Worm (Caenorhabditis elegans) whole organism, L4 larva: ENCODE measurements around the gene srh-218.

Experiments used
- D1046.2 ChIP-seq: fragments of 200-800 bp; sonication (Bioruptor generic); IDR thresholded peaks from 2 replicates; pipeline ENCODE4 v1.3.6; 2022; ENCODE audit warnings: missing genetic modification characterization, missing compliant biosample characterization
- F10B5.3 ChIP-seq: sonication (generic microtip); optimal IDR thresholded peaks from 2 replicates; lab custom pipeline; 2016; ENCODE audit warnings: mild to moderate bottlenecking, missing genetic modification characterization, missing compliant biosample characterization
- F26F4.8 ChIP-seq: fragments of 200-800 bp; sonication (Bioruptor generic); conservative IDR thresholded peaks from 2 replicates; pipeline ENCODE4 v1.3.6; 2022; ENCODE audit warnings: missing genetic modification characterization, missing compliant biosample characterization
- F37D6.2 ChIP-seq: sonication (generic microtip); optimal IDR thresholded peaks from 2 replicates; lab custom pipeline; 2016; ENCODE audit warnings: mild to moderate bottlenecking, missing genetic modification characterization, missing compliant biosample characterization
- Y48G9A.11 ChIP-seq: fragments of 200-800 bp; sonication (Bioruptor generic); IDR thresholded peaks from 2 replicates; pipeline ENCODE4 v1.3.6; 2022; ENCODE audit warnings: missing genetic modification reagents, missing genetic modification characterization, missing compliant biosample characterization
- Y5F2A.4 ChIP-seq: fragments of 200-800 bp; sonication (Bioruptor generic); optimal IDR thresholded peaks from 2 replicates; lab custom pipeline; 2018; ENCODE audit warnings: mild to moderate bottlenecking, missing genetic modification characterization, missing compliant biosample characterization
- Y75B8A.6 ChIP-seq: fragments of 200-800 bp; sonication (Bioruptor generic); IDR thresholded peaks from 2 replicates; pipeline ENCODE4 v1.3.6; 2022; ENCODE audit warnings: missing genetic modification reagents, missing genetic modification characterization, missing compliant biosample characterization
- ZK337.2 ChIP-seq: fragments of 200-800 bp; sonication (Bioruptor generic); IDR thresholded peaks from 2 replicates; pipeline ENCODE4 v1.3.6; 2022; ENCODE audit warnings: missing genetic modification reagents, missing genetic modification characterization, missing compliant biosample characterization
- ZK546.5 ChIP-seq, 2 experiments: sonication (generic microtip); optimal IDR thresholded peaks; 2 replicates each; lab custom pipeline; 2017; ENCODE audit warnings: missing biosample characterization in 2 of 2, missing genetic modification characterization in 2 of 2
- ceh-28 ChIP-seq: fragments of 150-350 bp; optimal IDR thresholded peaks from 2 replicates; lab custom pipeline; 2014; ENCODE audit warnings: missing biosample characterization, missing genetic modification reagents, missing genetic modification characterization
- ceh-44 ChIP-seq: fragments of 200-800 bp; sonication (Bioruptor generic); IDR thresholded peaks from 2 replicates; pipeline ENCODE4 v1.3.6; 2022; ENCODE audit warnings: missing genetic modification reagents, missing genetic modification characterization, missing compliant biosample characterization
- ceh-62 ChIP-seq: sonication (generic microtip); optimal IDR thresholded peaks from 2 replicates; lab custom pipeline; 2017; ENCODE audit warnings: missing biosample characterization, missing genetic modification characterization
- ctbp-1 ChIP-seq: fragments of 200-800 bp; sonication (Bioruptor generic); IDR thresholded peaks from 2 replicates; pipeline ENCODE4 v1.3.6; 2022; ENCODE audit warnings: missing genetic modification reagents, missing genetic modification characterization, missing compliant biosample characterization
- daf-12 ChIP-seq: fragments of 150-350 bp; optimal IDR thresholded peaks from 2 replicates; lab custom pipeline; 2014; ENCODE audit warnings: missing biosample characterization, missing genetic modification reagents, missing genetic modification characterization
- daf-16 ChIP-seq, 3 experiments: sonication (generic microtip); optimal IDR thresholded peaks; 2 replicates each; lab custom pipeline; 2016 to 2017; ENCODE audit warnings: missing genetic modification characterization in 3 of 3, missing genetic modification reagents in 3 of 3, mild to moderate bottlenecking in 2 of 3, missing compliant biosample characterization in 2 of 3, missing biosample characterization in 1 of 3, moderate library complexity in 1 of 3
- daf-19 ChIP-seq: fragments of 200-800 bp; sonication (Bioruptor generic); conservative IDR thresholded peaks from 2 replicates; pipeline ENCODE4 v1.3.6; 2022; ENCODE audit warnings: missing genetic modification characterization, missing compliant biosample characterization
- daf-8 ChIP-seq: fragments of 200-800 bp; sonication (Bioruptor generic); IDR thresholded peaks from 2 replicates; pipeline ENCODE4 v1.3.6; 2022; ENCODE audit warnings: missing genetic modification characterization, missing compliant biosample characterization
- duxl-1 ChIP-seq: sonication (generic microtip); optimal IDR thresholded peaks from 2 replicates; lab custom pipeline; 2016; ENCODE audit warnings: mild to moderate bottlenecking, missing genetic modification characterization, moderate library complexity, missing compliant biosample characterization; ENCODE audit not compliant: poor library complexity
- dve-1 ChIP-seq: sonication (generic microtip); optimal IDR thresholded peaks from 2 replicates; lab custom pipeline; 2017; ENCODE audit warnings: antibody characterized with exemption, mild to moderate bottlenecking, missing genetic modification characterization, missing compliant biosample characterization; ENCODE audit not compliant: insufficient read depth
- egl-27 ChIP-seq: sonication (generic microtip); optimal IDR thresholded peaks from 3 replicates; lab custom pipeline; 2017; ENCODE audit warnings: missing biosample characterization, missing genetic modification reagents, missing genetic modification characterization
- egl-43 ChIP-seq: fragments of 200-800 bp; sonication (Bioruptor generic); IDR thresholded peaks from 2 replicates; pipeline ENCODE4 v1.3.6; 2022; ENCODE audit warnings: missing genetic modification reagents, missing genetic modification characterization, missing compliant biosample characterization
- fos-1 ChIP-seq: fragments of 150-350 bp; optimal IDR thresholded peaks from 2 replicates; lab custom pipeline; 2014; ENCODE audit warnings: missing biosample characterization, missing genetic modification characterization
- gei-8 ChIP-seq: fragments of 200-800 bp; sonication (Bioruptor generic); optimal IDR thresholded peaks from 2 replicates; lab custom pipeline; 2018; ENCODE audit warnings: mild to moderate bottlenecking, missing genetic modification characterization, missing compliant biosample characterization
- hif-1 ChIP-seq, 2 experiments: sonication (generic microtip); optimal IDR thresholded peaks; 2 replicates each; lab custom pipeline; 2016 to 2017; ENCODE audit warnings: missing compliant biosample characterization in 2 of 2, missing genetic modification characterization in 2 of 2, missing genetic modification reagents in 2 of 2, missing genotype in 2 of 2, mild to moderate bottlenecking in 1 of 2
- hlh-11 ChIP-seq: fragments of 200-800 bp; sonication (Bioruptor generic); optimal IDR thresholded peaks from 2 replicates; lab custom pipeline; 2018; ENCODE audit warnings: mild to moderate bottlenecking, missing genetic modification characterization, missing compliant biosample characterization
- lsy-2 ChIP-seq, 2 experiments: fragments of 150-350 bp in 1 of 2; sonication (generic microtip) in 1 of 2; optimal IDR thresholded peaks; 2 replicates each; lab custom pipeline; 2014 to 2017; ENCODE audit warnings: missing biosample characterization in 2 of 2, missing genetic modification characterization in 2 of 2
- mdl-1 ChIP-seq, 2 experiments: fragments of 150-350 bp in 1 of 2; sonication (generic microtip) in 1 of 2; optimal IDR thresholded peaks; 2 replicates each; lab custom pipeline; 2014 to 2017; ENCODE audit warnings: missing biosample characterization in 2 of 2, missing genetic modification characterization in 2 of 2
- mdt-29 ChIP-seq: fragments of 200-800 bp; sonication (Bioruptor generic); IDR thresholded peaks from 2 replicates; pipeline ENCODE4 v1.3.6; 2022; ENCODE audit warnings: missing genetic modification reagents, missing genetic modification characterization, missing compliant biosample characterization
- mep-1 ChIP-seq: fragments of 150-350 bp; sonication (generic microtip); optimal IDR thresholded peaks from 3 replicates; lab custom pipeline; 2014; ENCODE audit warnings: missing biosample characterization, missing genetic modification characterization
- nhr-11 ChIP-seq: fragments of 150-350 bp; optimal IDR thresholded peaks from 2 replicates; lab custom pipeline; 2014; ENCODE audit warnings: missing biosample characterization, missing genetic modification characterization
- nhr-41 ChIP-seq: fragments of 200-800 bp; sonication (Bioruptor generic); IDR thresholded peaks from 2 replicates; pipeline ENCODE4 v1.3.6; 2022; ENCODE audit warnings: missing genetic modification reagents, missing genetic modification characterization, missing compliant biosample characterization
- php-3 ChIP-seq: fragments of 200-800 bp; sonication (Bioruptor generic); IDR thresholded peaks from 2 replicates; pipeline ENCODE4 v1.3.6; 2022; ENCODE audit warnings: missing genetic modification reagents, missing genetic modification characterization, missing compliant biosample characterization
- sdz-12 ChIP-seq: fragments of 200-800 bp; sonication (Bioruptor generic); optimal IDR thresholded peaks from 2 replicates; lab custom pipeline; 2018; ENCODE audit warnings: mild to moderate bottlenecking, missing genetic modification characterization, missing compliant biosample characterization
- spr-3 ChIP-seq: fragments of 200-800 bp; sonication (Bioruptor generic); optimal IDR thresholded peaks from 2 replicates; lab custom pipeline; 2018; ENCODE audit warnings: mild to moderate bottlenecking, missing genetic modification characterization, missing compliant biosample characterization
- unc-130 ChIP-seq: sonication (generic microtip); optimal IDR thresholded peaks from 2 replicates; lab custom pipeline; 2016; ENCODE audit warnings: missing genetic modification reagents, missing genetic modification characterization, missing compliant biosample characterization
- unc-62 ChIP-seq, 3 experiments: fragments of 150-350 bp in 1 of 3; sonication (generic microtip); optimal IDR thresholded peaks in 2 of 3; peaks in 1 of 3; 1 replicate in 1 of 3; 2 replicates in 2 of 3; lab custom pipeline; 2014 to 2017; ENCODE audit warnings: missing biosample characterization in 3 of 3, missing genetic modification characterization in 3 of 3, missing genetic modification reagents in 3 of 3, missing genotype in 1 of 3
- zag-1 ChIP-seq: fragments of 150-350 bp; optimal IDR thresholded peaks from 2 replicates; lab custom pipeline; 2014; ENCODE audit warnings: missing biosample characterization, missing genetic modification characterization
- zip-11 ChIP-seq: fragments of 200-800 bp; sonication (Bioruptor generic); IDR thresholded peaks from 2 replicates; pipeline ENCODE4 v1.3.6; 2022; ENCODE audit warnings: missing genetic modification characterization, missing compliant biosample characterization
- ztf-11 ChIP-seq: fragments of 150-350 bp; optimal IDR thresholded peaks from 2 replicates; lab custom pipeline; 2014; ENCODE audit warnings: missing biosample characterization, missing genetic modification characterization

Gene srh-218

DNA sequence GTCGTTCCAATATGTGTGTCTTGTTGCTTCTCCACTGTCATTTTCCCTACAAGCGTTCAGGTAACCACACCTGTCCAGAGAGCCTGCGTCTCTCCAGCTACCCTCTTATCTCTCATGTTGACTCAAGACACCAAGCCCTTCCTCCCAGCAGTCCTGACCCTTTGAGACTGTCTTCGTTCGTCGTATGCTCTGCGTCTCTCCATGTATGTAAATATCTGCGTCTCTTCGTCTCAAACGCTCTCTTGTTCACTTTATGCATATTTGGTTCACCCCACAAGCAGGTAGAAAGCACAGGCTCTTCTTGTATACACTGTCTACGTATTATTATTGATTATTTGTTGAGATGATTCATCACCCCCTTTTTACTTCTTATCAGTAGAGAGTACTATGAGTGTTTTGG lies 4.0 kb downstream of the srh-218 start (continued):
- TF ChIP-seq fos-1 (tag; lab: Kevin White, UChicago) (peak; percentile 56), zip-11 (GFP tag; lab: Robert Waterston, UW) (no peak), nhr-41 (peak; percentile 95), duxl-1 (tag; lab: Kevin White, UChicago) (no peak), unc-62 (GFP tag; optimal IDR thresholded peaks at IDR 0.05 in 1 of 2; lab: Kevin White, UChicago) (no peak), unc-62 (tag; optimal IDR thresholded peaks at IDR 0.05; lab: Kevin White, UChicago) (no peak), dve-1 (tag; lab: Kevin White, UChicago) (peak; percentile 90), ctbp-1 (GFP tag; lab: Robert Waterston, UW) (no peak), ceh-28 (tag; lab: Kevin White, UChicago) (peak; percentile 17), egl-43 (GFP tag; lab: Robert Waterston, UW) (no peak), mdl-1 (tag; optimal IDR thresholded peaks at IDR 0.05; lab: Kevin White, UChicago) (no peak), F10B5.3 (tag; lab: Kevin White, UChicago) (no peak), ZK546.5 (tag; optimal IDR thresholded peaks at IDR 0.05; lab: Kevin White, UChicago) (no peak), mdt-29 (no peak), daf-19 (GFP tag; lab: Robert Waterston, UW) (no peak), sdz-12 (GFP tag; lab: Kevin White, UChicago) (no peak), nhr-11 (no peak), spr-3 (GFP tag; lab: Kevin White, UChicago) (no peak), D1046.2 (GFP tag; lab: Robert Waterston, UW) (0 out of 2 replicates have a peak, but pooled peaks have one; percentile 36), daf-12 (no peak), unc-130 (GFP tag; lab: Kevin White, UChicago) (no peak), Y75B8A.6 (GFP tag; lab: Robert Waterston, UW) (no peak), hlh-11 (tag; lab: Kevin White, UChicago) (peak; percentile 93), daf-8 (no peak), egl-27 (no peak), ztf-11 (tag; lab: Kevin White, UChicago) (no peak), Y48G9A.11 (no peak), F26F4.8 (GFP tag; lab: Robert Waterston, UW) (no peak), lsy-2 (tag; optimal IDR thresholded peaks at IDR 0.05; lab: Kevin White, UChicago) (no peak), mep-1 (tag; lab: Kevin White, UChicago) (no peak), daf-16 (GFP tag; optimal IDR thresholded peaks at IDR 0.05; lab: Kevin White, UChicago) (peak in 1 of 2 experiments; percentile 75), daf-16 (tag; optimal IDR thresholded peaks at IDR 0.05; lab: Kevin White, UChicago) (peak; percentile 98), hif-1 (tag; optimal IDR thresholded peaks at IDR 0.05; lab: Kevin White, UChicago) (no peak), F37D6.2 (tag; lab: Kevin White, UChicago) (no peak), gei-8 (GFP tag; lab: Kevin White, UChicago) (no peak), php-3 (GFP tag; lab: Robert Waterston, UW) (peak; percentile 75; the same call in 1 of the 2 replicates), zag-1 (no peak)

DNA sequence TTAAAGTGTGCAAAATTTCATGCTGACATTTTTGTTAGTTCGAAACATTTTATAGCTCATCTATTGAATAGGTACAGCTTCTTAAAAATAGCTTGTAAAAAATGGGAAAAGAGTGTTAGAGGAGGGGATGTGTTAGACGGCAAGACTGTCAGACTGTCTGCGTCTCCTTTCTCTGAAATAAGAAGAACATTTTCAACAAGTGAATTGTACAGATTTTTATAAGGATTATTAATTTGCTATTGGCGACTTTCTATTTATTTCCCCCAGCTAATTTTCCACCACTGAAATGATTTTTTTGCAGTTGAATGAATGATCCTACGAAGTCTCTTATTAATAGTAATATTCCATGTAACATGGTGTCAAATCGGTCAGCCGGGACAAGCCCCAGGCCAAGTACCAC lies 4.7 kb downstream of the srh-218 start, which contains the start of gene C06B8.7:
Gene C06B8.7, plus strand, starts transcription at position 301 of the 400 bp plus-strand sequence.
- no peak for TF ChIP-seq Y5F2A.4 (GFP tag; lab: Kevin White, UChicago)
- TF ChIP-seq ceh-44 (GFP tag; lab: Robert Waterston, UW), result no peak
- no peak for TF ChIP-seq ceh-62
- TF ChIP-seq ZK337.2, result no peak
